Worm (Caenorhabditis elegans) whole organism, L3 larva: ENCODE results near the gene T05C3.6.
A peak's percentile ranks its signal among the peaks of the same experiment; 100 is the strongest.

ENCODE experiments used
- R02D3.7 ChIP-seq: fragments of 150-350 bp; optimal IDR thresholded peaks from 2 replicates; lab custom pipeline; 2014; ENCODE audit warnings: missing biosample characterization, missing genetic modification characterization
- ZK546.5 ChIP-seq: sonication (generic microtip); optimal IDR thresholded peaks from 2 replicates; lab custom pipeline; 2017; ENCODE audit warnings: missing biosample characterization, missing genetic modification characterization
- aly-2 ChIP-seq: fragments of 150-350 bp; optimal IDR thresholded peaks from 2 replicates; lab custom pipeline; 2014; ENCODE audit warnings: missing biosample characterization, missing genetic modification characterization
- ama-1 ChIP-seq: fragments of 150-350 bp; optimal IDR thresholded peaks from 2 replicates; lab custom pipeline; 2018
- ceh-16 ChIP-seq: sonication (generic microtip); optimal IDR thresholded peaks from 2 replicates; lab custom pipeline; 2017; ENCODE audit warnings: missing biosample characterization, missing genetic modification characterization
- ceh-28 ChIP-seq: fragments of 150-350 bp; optimal IDR thresholded peaks from 2 replicates; lab custom pipeline; 2014; ENCODE audit warnings: missing biosample characterization, missing genetic modification reagents, missing genetic modification characterization
- ceh-82 ChIP-seq: fragments of 150-350 bp; optimal IDR thresholded peaks from 2 replicates; lab custom pipeline; 2014; ENCODE audit warnings: missing biosample characterization, missing genetic modification characterization
- ceh-9 ChIP-seq: sonication (generic microtip); optimal IDR thresholded peaks from 2 replicates; lab custom pipeline; 2018; ENCODE audit warnings: missing biosample characterization, missing genetic modification characterization
- daf-12 ChIP-seq: fragments of 150-350 bp; optimal IDR thresholded peaks from 2 replicates; lab custom pipeline; 2014; ENCODE audit warnings: missing biosample characterization, missing genetic modification reagents, missing genetic modification characterization
- egl-27 ChIP-seq: sonication (generic microtip); optimal IDR thresholded peaks from 4 replicates; lab custom pipeline; 2017; ENCODE audit warnings: missing biosample characterization, missing genetic modification reagents, missing genetic modification characterization
- egl-5 ChIP-seq: fragments of 150-350 bp; optimal IDR thresholded peaks from 2 replicates; lab custom pipeline; 2017; ENCODE audit warnings: missing biosample characterization, missing genetic modification reagents, missing genetic modification characterization, inconsistent platforms
- elt-1 ChIP-seq: fragments of 150-350 bp; optimal IDR thresholded peaks from 2 replicates; lab custom pipeline; 2014; ENCODE audit warnings: missing biosample characterization, missing genetic modification characterization
- elt-2 ChIP-seq: sonication (generic microtip); optimal IDR thresholded peaks from 2 replicates; lab custom pipeline; 2016; ENCODE audit warnings: missing genetic modification reagents, mild to moderate bottlenecking, missing genetic modification characterization, missing compliant biosample characterization
- elt-3 ChIP-seq, 3 experiments: fragments of 150-350 bp in 1 of 3; sonication (generic microtip) in 2 of 3; optimal IDR thresholded peaks; 2 replicates in 2 of 3; 4 replicates in 1 of 3; lab custom pipeline; 2014 to 2017; ENCODE audit warnings: missing biosample characterization in 3 of 3, missing genetic modification characterization in 3 of 3
- eor-1 ChIP-seq, 2 experiments: fragments of 150-350 bp; optimal IDR thresholded peaks; 2 replicates each; lab custom pipeline; 2014 to 2018; ENCODE audit warnings: missing biosample characterization in 2 of 2, missing genetic modification characterization in 2 of 2
- fkh-10 ChIP-seq: sonication (generic microtip); optimal IDR thresholded peaks from 2 replicates; lab custom pipeline; 2017; ENCODE audit warnings: missing biosample characterization, missing genetic modification reagents, missing genetic modification characterization
- fkh-2 ChIP-seq: fragments of 150-350 bp; optimal IDR thresholded peaks from 2 replicates; lab custom pipeline; 2014; ENCODE audit warnings: missing biosample characterization, missing genetic modification reagents, missing genetic modification characterization
- fos-1 ChIP-seq: fragments of 150-350 bp; optimal IDR thresholded peaks from 2 replicates; lab custom pipeline; 2014; ENCODE audit warnings: missing biosample characterization, missing genetic modification characterization
- hmg-11 ChIP-seq: sonication (generic microtip); optimal IDR thresholded peaks from 2 replicates; lab custom pipeline; 2016; ENCODE audit warnings: missing genetic modification characterization, missing compliant biosample characterization
- jun-1 ChIP-seq: fragments of 150-350 bp; optimal IDR thresholded peaks from 2 replicates; lab custom pipeline; 2014; ENCODE audit warnings: missing biosample characterization, missing genetic modification reagents, missing genetic modification characterization
- lin-15B ChIP-seq: fragments of 150-350 bp; optimal IDR thresholded peaks from 2 replicates; lab custom pipeline; 2014; ENCODE audit warnings: missing biosample characterization, missing genetic modification characterization
- lin-39 ChIP-seq: fragments of 150-350 bp; optimal IDR thresholded peaks from 2 replicates; lab custom pipeline; 2018; ENCODE audit warnings: missing biosample characterization, missing genetic modification reagents, missing genetic modification characterization
- lsy-12 ChIP-seq: sonication (generic microtip); optimal IDR thresholded peaks from 2 replicates; lab custom pipeline; 2016; ENCODE audit warnings: mild to moderate bottlenecking, missing genetic modification characterization, missing compliant biosample characterization
- mdl-1 ChIP-seq: fragments of 150-350 bp; optimal IDR thresholded peaks from 2 replicates; lab custom pipeline; 2014; ENCODE audit warnings: missing biosample characterization, missing genetic modification characterization
- mml-1 ChIP-seq: fragments of 150-350 bp; sonication (generic microtip); optimal IDR thresholded peaks from 3 replicates; lab custom pipeline; 2014; ENCODE audit warnings: missing biosample characterization, missing genetic modification characterization
- nfya-1 ChIP-seq: sonication (generic microtip); optimal IDR thresholded peaks from 2 replicates; lab custom pipeline; 2017; ENCODE audit warnings: missing genetic modification characterization, mild to moderate bottlenecking, missing compliant biosample characterization, antibody characterized with exemption, moderate library complexity; ENCODE audit not compliant: insufficient read depth
- nhr-11 ChIP-seq: fragments of 150-350 bp; optimal IDR thresholded peaks from 2 replicates; lab custom pipeline; 2014; ENCODE audit warnings: missing biosample characterization, missing genetic modification characterization
- nhr-12 ChIP-seq: fragments of 150-350 bp; optimal IDR thresholded peaks from 2 replicates; lab custom pipeline; 2014; ENCODE audit warnings: missing biosample characterization, missing genetic modification characterization
- nhr-23 ChIP-seq: fragments of 150-350 bp; optimal IDR thresholded peaks from 2 replicates; lab custom pipeline; 2014; ENCODE audit warnings: missing biosample characterization, missing genetic modification reagents, missing genetic modification characterization
- nhr-237 ChIP-seq: fragments of 150-350 bp; optimal IDR thresholded peaks from 2 replicates; lab custom pipeline; 2014; ENCODE audit warnings: missing biosample characterization, missing genetic modification characterization
- nhr-25 ChIP-seq: sonication (generic microtip); optimal IDR thresholded peaks from 2 replicates; lab custom pipeline; 2017; ENCODE audit warnings: missing biosample characterization, missing genetic modification characterization
- nhr-28 ChIP-seq: fragments of 150-350 bp; optimal IDR thresholded peaks from 2 replicates; lab custom pipeline; 2014; ENCODE audit warnings: missing biosample characterization, missing genetic modification characterization
- nhr-43 ChIP-seq: sonication (generic microtip); optimal IDR thresholded peaks from 2 replicates; lab custom pipeline; 2016; ENCODE audit warnings: mild to moderate bottlenecking, missing genetic modification characterization, missing compliant biosample characterization; ENCODE audit not compliant: poor library complexity, severe bottlenecking
- nhr-67 ChIP-seq: fragments of 150-350 bp; optimal IDR thresholded peaks from 2 replicates; lab custom pipeline; 2014; ENCODE audit warnings: missing biosample characterization, missing genetic modification characterization
- nhr-76 ChIP-seq: fragments of 150-350 bp; sonication (generic microtip); optimal IDR thresholded peaks from 5 replicates; lab custom pipeline; 2014; ENCODE audit warnings: missing biosample characterization, missing genetic modification characterization
- nhr-77 ChIP-seq: fragments of 150-350 bp; optimal IDR thresholded peaks from 2 replicates; lab custom pipeline; 2014; ENCODE audit warnings: missing biosample characterization, missing genetic modification characterization
- pha-4 ChIP-seq: fragments of 150-350 bp; optimal IDR thresholded peaks from 2 replicates; lab custom pipeline; 2014; ENCODE audit warnings: missing biosample characterization, missing genetic modification reagents, missing genetic modification characterization
- pqm-1 ChIP-seq: fragments of 150-350 bp; optimal IDR thresholded peaks from 2 replicates; lab custom pipeline; 2017; ENCODE audit warnings: missing biosample characterization, missing genetic modification characterization, inconsistent platforms
- sea-2 ChIP-seq: fragments of 150-350 bp; sonication (generic microtip); optimal IDR thresholded peaks from 4 replicates; lab custom pipeline; 2014; ENCODE audit warnings: missing biosample characterization, missing genetic modification reagents, missing genetic modification characterization
- skn-1 ChIP-seq: fragments of 150-350 bp; optimal IDR thresholded peaks from 2 replicates; lab custom pipeline; 2014; ENCODE audit warnings: missing biosample characterization, missing genetic modification characterization
- snpc-4 ChIP-seq: fragments of 150-350 bp; optimal IDR thresholded peaks from 2 replicates; lab custom pipeline; 2014; ENCODE audit warnings: missing biosample characterization, missing genetic modification characterization
- tbx-2 ChIP-seq: sonication (generic microtip); optimal IDR thresholded peaks from 2 replicates; lab custom pipeline; 2016; ENCODE audit warnings: mild to moderate bottlenecking, missing genetic modification characterization, missing compliant biosample characterization
- unc-39 ChIP-seq: sonication (generic microtip); optimal IDR thresholded peaks from 4 replicates; lab custom pipeline; 2017; ENCODE audit warnings: missing biosample characterization, missing genetic modification characterization
- unc-62 ChIP-seq: fragments of 150-350 bp; sonication (generic microtip); optimal IDR thresholded peaks from 4 replicates; lab custom pipeline; 2014; ENCODE audit warnings: missing biosample characterization, missing genetic modification reagents, missing genetic modification characterization
- zag-1 ChIP-seq: fragments of 150-350 bp; optimal IDR thresholded peaks from 2 replicates; lab custom pipeline; 2014; ENCODE audit warnings: missing biosample characterization, missing genetic modification characterization
- ztf-11 ChIP-seq: fragments of 150-350 bp; optimal IDR thresholded peaks from 2 replicates; lab custom pipeline; 2014; ENCODE audit warnings: missing biosample characterization, missing genetic modification characterization
- ztf-4 ChIP-seq: fragments of 150-350 bp; optimal IDR thresholded peaks from 2 replicates; lab custom pipeline; 2014; ENCODE audit warnings: missing biosample characterization, missing genetic modification characterization

The T05C3.6 gene

DNA sequence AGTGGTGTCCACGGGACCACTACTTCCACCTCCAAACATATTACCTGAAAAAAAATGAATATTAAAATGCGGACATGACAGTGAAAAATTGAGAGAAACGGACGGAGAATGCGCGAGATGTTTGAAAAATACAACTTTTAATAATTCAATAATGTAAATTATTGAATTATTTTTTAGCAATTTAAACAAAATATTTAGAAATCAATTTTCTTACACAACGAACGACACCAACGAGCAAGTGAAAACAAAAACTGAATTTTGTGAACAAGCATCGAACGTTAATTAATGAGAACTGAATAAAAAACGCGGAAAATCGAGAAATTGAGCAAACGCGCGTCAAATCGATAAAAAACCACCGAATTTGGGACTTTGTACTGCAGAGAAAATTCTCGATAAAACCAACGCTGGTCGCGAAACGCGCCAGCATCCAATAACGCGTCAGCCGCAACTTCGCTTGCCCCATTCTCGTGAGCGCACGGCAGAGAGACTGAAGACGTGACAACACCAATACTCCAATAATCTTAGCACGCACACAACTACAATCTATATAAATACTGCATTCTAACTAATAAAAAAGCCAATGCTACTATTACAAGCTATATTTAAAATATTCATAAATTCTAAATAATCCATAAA is 14.7 kb downstream of the T05C3.6 start, which contains the start of the genes dnj-19 and nhr-47:
TSS of gene dnj-19 (minus strand) at position 51 of the 636 bp plus-strand sequence.
TSS of gene nhr-47 (plus strand) at position 447 of the 636 bp plus-strand sequence.
- peak; percentile 85 for TF ChIP-seq pha-4 (tag; lab: Kevin White, UChicago)
- TF ChIP-seq nfya-1: peak; percentile 89
- TF ChIP-seq nhr-12: no peak
- TF ChIP-seq fos-1 (tag; lab: Kevin White, UChicago): no peak
- peak; percentile 24 for TF ChIP-seq mdl-1 (tag; lab: Kevin White, UChicago)
- TF ChIP-seq ceh-82 (tag; lab: Kevin White, UChicago): peak; percentile 66
- TF ChIP-seq ceh-9: no peak
- no peak for TF ChIP-seq nhr-67 (tag; lab: Kevin White, UChicago)
- TF ChIP-seq nhr-76 (tag; lab: Kevin White, UChicago): no peak
- TF ChIP-seq tbx-2: peak; percentile 90
- TF ChIP-seq elt-2: peak; percentile 80
- no peak for TF ChIP-seq nhr-11 (tag; lab: Kevin White, UChicago)
- peak; percentile 84 for TF ChIP-seq lin-15B (tag; lab: Kevin White, UChicago)
- TF ChIP-seq ztf-11 (tag; lab: Kevin White, UChicago): no peak
- TF ChIP-seq nhr-23 (tag; lab: Kevin White, UChicago): peak; percentile 91
- no peak for TF ChIP-seq daf-12
- TF ChIP-seq jun-1 (tag; lab: Kevin White, UChicago): peak; percentile 91
- no peak for TF ChIP-seq sea-2 (GFP tag; lab: Kevin White, UChicago)
- TF ChIP-seq unc-39 (tag; lab: Kevin White, UChicago): no peak
- no peak for TF ChIP-seq ceh-16 (tag; lab: Kevin White, UChicago)
- peak; percentile 68 for TF ChIP-seq ama-1
- no peak for TF ChIP-seq nhr-237 (tag; lab: Kevin White, UChicago)
- TF ChIP-seq egl-27 (tag; lab: Kevin White, UChicago): peak; percentile 48
- peak; percentile 26 for TF ChIP-seq pqm-1 (tag; lab: Kevin White, UChicago)
- TF ChIP-seq zag-1 (tag; lab: Kevin White, UChicago): no peak
- TF ChIP-seq elt-1 (tag; lab: Kevin White, UChicago): peak; percentile 21
- TF ChIP-seq nhr-77 (tag; lab: Kevin White, UChicago): peak; percentile 21
- TF ChIP-seq egl-5 (tag; lab: Kevin White, UChicago): peak; percentile 42
- peak; percentile 82 for TF ChIP-seq hmg-11 (tag; lab: Kevin White, UChicago)
- TF ChIP-seq snpc-4 (tag; lab: Kevin White, UChicago): peak; percentile 86
- TF ChIP-seq nhr-43: peak; percentile 87
- no peak for TF ChIP-seq ZK546.5
- TF ChIP-seq aly-2: no peak
- TF ChIP-seq R02D3.7 (tag; lab: Kevin White, UChicago): peak; percentile 70
- no peak for TF ChIP-seq nhr-28 (tag; lab: Kevin White, UChicago)
- no peak for TF ChIP-seq eor-1 (tag; optimal IDR thresholded peaks at IDR 0.05; lab: Kevin White, UChicago)
- peak; percentile 92 for TF ChIP-seq nhr-25 (tag; lab: Kevin White, UChicago)
- no peak for TF ChIP-seq mml-1 (tag; lab: Kevin White, UChicago)
- TF ChIP-seq unc-62: no peak
- TF ChIP-seq ceh-28 (tag; lab: Kevin White, UChicago): peak; percentile 87
- TF ChIP-seq lsy-12 (tag; lab: Kevin White, UChicago): peak; percentile 93
- TF ChIP-seq ztf-4 (tag; lab: Kevin White, UChicago): peak; percentile 59
- peak; percentile 56 for TF ChIP-seq fkh-10 (GFP tag; lab: Kevin White, UChicago)
- no peak for TF ChIP-seq elt-3 (tag; optimal IDR thresholded peaks at IDR 0.05; lab: Kevin White, UChicago)
- TF ChIP-seq lin-39 (tag; lab: Kevin White, UChicago): peak; percentile 92
- TF ChIP-seq fkh-2 (tag; lab: Kevin White, UChicago): no peak
- TF ChIP-seq skn-1 (tag; lab: Kevin White, UChicago): peak; percentile 85
